Worm (Caenorhabditis elegans) whole organism, L1 larva: ENCODE data around the gene srx-54.

Experiments used
- C04F5.9 ChIP-seq: sonication (generic microtip); optimal IDR thresholded peaks from 2 replicates; lab custom pipeline; 2016; ENCODE audit warnings: missing genetic modification characterization, missing compliant biosample characterization
- F16B12.6 ChIP-seq: fragments of 150-350 bp; optimal IDR thresholded peaks from 2 replicates; lab custom pipeline; 2014; ENCODE audit warnings: missing biosample characterization, missing genetic modification characterization
- aha-1 ChIP-seq: fragments of 150-350 bp; optimal IDR thresholded peaks from 2 replicates; lab custom pipeline; 2014; ENCODE audit warnings: missing biosample characterization, missing genetic modification characterization
- alr-1 ChIP-seq: fragments of 200-800 bp; sonication (Bioruptor generic); optimal IDR thresholded peaks from 2 replicates; lab custom pipeline; 2018; ENCODE audit warnings: borderline replicate concordance, mild to moderate bottlenecking, missing genetic modification characterization, missing compliant biosample characterization
- aly-2 ChIP-seq: fragments of 150-350 bp; optimal IDR thresholded peaks from 2 replicates; lab custom pipeline; 2014; ENCODE audit warnings: missing biosample characterization, missing genetic modification characterization
- blmp-1 ChIP-seq: fragments of 150-350 bp; optimal IDR thresholded peaks from 2 replicates; lab custom pipeline; 2014; ENCODE audit warnings: missing biosample characterization, missing genetic modification characterization
- ceh-8 ChIP-seq: fragments of 200-800 bp; sonication (Bioruptor generic); optimal IDR thresholded peaks from 2 replicates; lab custom pipeline; 2018; ENCODE audit warnings: mild to moderate bottlenecking, missing genetic modification characterization, moderate library complexity, missing compliant biosample characterization
- ceh-82 ChIP-seq, 3 experiments: fragments of 150-350 bp in 1 of 3; sonication (generic microtip) in 2 of 3; optimal IDR thresholded peaks; 2 replicates each; lab custom pipeline; 2014 to 2017; ENCODE audit warnings: missing biosample characterization in 3 of 3, missing genetic modification characterization in 3 of 3
- ceh-88 ChIP-seq: fragments of 200-800 bp; sonication (Bioruptor generic); IDR thresholded peaks from 2 replicates; pipeline ENCODE4 v1.3.6; 2022; ENCODE audit warnings: missing genetic modification characterization, missing compliant biosample characterization
- ceh-90 ChIP-seq: sonication (generic microtip); optimal IDR thresholded peaks from 2 replicates; lab custom pipeline; 2016; ENCODE audit warnings: missing genetic modification characterization, missing compliant biosample characterization
- dpl-1 ChIP-seq, 3 experiments: fragments of 150-350 bp in 2 of 3; sonication (generic microtip) in 1 of 3; optimal IDR thresholded peaks; 2 replicates each; lab custom pipeline; 2014 to 2017; ENCODE audit warnings: missing biosample characterization in 3 of 3, missing genetic modification characterization in 3 of 3, missing genetic modification reagents in 3 of 3
- efl-3 ChIP-seq: fragments of 200-800 bp; sonication (Bioruptor generic); optimal IDR thresholded peaks from 2 replicates; lab custom pipeline; 2018; ENCODE audit warnings: mild to moderate bottlenecking, missing genetic modification characterization, missing compliant biosample characterization
- egl-13 ChIP-seq: sonication (generic microtip); optimal IDR thresholded peaks from 2 replicates; lab custom pipeline; 2016; ENCODE audit warnings: missing genotype, missing genetic modification reagents, missing genetic modification characterization, missing compliant biosample characterization
- egl-27 ChIP-seq, 2 experiments: fragments of 150-350 bp in 1 of 2; sonication (generic microtip); optimal IDR thresholded peaks; 3 replicates each; lab custom pipeline; 2017 to 2018; ENCODE audit warnings: missing biosample characterization in 2 of 2, missing genetic modification characterization in 2 of 2, missing genetic modification reagents in 2 of 2
- elt-2 ChIP-seq: sonication (generic microtip); optimal IDR thresholded peaks from 2 replicates; lab custom pipeline; 2016; ENCODE audit warnings: missing genetic modification characterization, mild to moderate bottlenecking, inconsistent platforms, missing compliant biosample characterization, missing genetic modification reagents
- fkh-10 ChIP-seq: sonication (generic microtip); optimal IDR thresholded peaks from 2 replicates; lab custom pipeline; 2017; ENCODE audit warnings: missing biosample characterization, missing genetic modification reagents, missing genetic modification characterization
- fkh-4 ChIP-seq: sonication (generic microtip); optimal IDR thresholded peaks from 2 replicates; lab custom pipeline; 2016; ENCODE audit warnings: missing compliant biosample characterization, missing genetic modification characterization, borderline replicate concordance
- grh-1 ChIP-seq: fragments of 200-800 bp; sonication (Bioruptor generic); IDR thresholded peaks from 2 replicates; pipeline ENCODE4 v1.3.6; 2022; ENCODE audit warnings: missing genetic modification reagents, missing genetic modification characterization, missing compliant biosample characterization
- lin-14 ChIP-seq: fragments of 200-800 bp; sonication (Bioruptor generic); optimal IDR thresholded peaks from 2 replicates; lab custom pipeline; 2018; ENCODE audit warnings: mild to moderate bottlenecking, missing genetic modification characterization, moderate library complexity, missing compliant biosample characterization
- lin-35 ChIP-seq, 2 experiments: fragments of 150-350 bp; optimal IDR thresholded peaks; 2 replicates each; lab custom pipeline; 2014; ENCODE audit warnings: missing biosample characterization in 2 of 2, missing genetic modification characterization in 2 of 2, missing genetic modification reagents in 2 of 2
- mab-9 ChIP-seq: fragments of 200-800 bp; sonication (Bioruptor generic); IDR thresholded peaks from 2 replicates; pipeline ENCODE4 v1.3.6; 2022; ENCODE audit warnings: missing genetic modification reagents, missing genetic modification characterization, missing compliant biosample characterization
- mdl-1 ChIP-seq, 2 experiments: fragments of 150-350 bp; optimal IDR thresholded peaks; 2 replicates each; lab custom pipeline; 2014 to 2017; ENCODE audit warnings: missing biosample characterization in 2 of 2, missing genetic modification characterization in 2 of 2, inconsistent platforms in 1 of 2
- mef-2 ChIP-seq: fragments of 150-350 bp; optimal IDR thresholded peaks from 2 replicates; lab custom pipeline; 2014; ENCODE audit warnings: missing biosample characterization, missing genetic modification characterization
- mep-1 ChIP-seq: fragments of 150-350 bp; optimal IDR thresholded peaks from 2 replicates; lab custom pipeline; 2014; ENCODE audit warnings: missing biosample characterization, missing genetic modification characterization
- nhr-11 ChIP-seq: fragments of 150-350 bp; optimal IDR thresholded peaks from 2 replicates; lab custom pipeline; 2014; ENCODE audit warnings: missing biosample characterization, missing genetic modification characterization
- nhr-19 ChIP-seq: fragments of 200-800 bp; sonication (Bioruptor generic); conservative IDR thresholded peaks from 2 replicates; pipeline ENCODE4 v1.3.6; 2022; ENCODE audit warnings: missing genetic modification characterization, missing compliant biosample characterization
- nhr-71 ChIP-seq: sonication (generic microtip); optimal IDR thresholded peaks from 2 replicates; lab custom pipeline; 2016; ENCODE audit warnings: mild to moderate bottlenecking, missing genetic modification characterization, moderate library complexity, missing compliant biosample characterization
- nhr-76 ChIP-seq: sonication (generic microtip); optimal IDR thresholded peaks from 2 replicates; lab custom pipeline; 2017; ENCODE audit warnings: missing biosample characterization, missing genetic modification characterization
- nhr-77 ChIP-seq: fragments of 150-350 bp; optimal IDR thresholded peaks from 2 replicates; lab custom pipeline; 2014; ENCODE audit warnings: missing biosample characterization, missing genetic modification characterization
- nhr-84 ChIP-seq: sonication (generic microtip); optimal IDR thresholded peaks from 2 replicates; lab custom pipeline; 2017; ENCODE audit warnings: missing biosample characterization, missing genetic modification characterization
- nhr-85 ChIP-seq: sonication (generic microtip); peaks from one replicate; lab custom pipeline; 2016; ENCODE audit warnings: missing genetic modification characterization, inconsistent platforms, missing compliant biosample characterization
- skn-1 ChIP-seq: fragments of 150-350 bp; optimal IDR thresholded peaks from 2 replicates; lab custom pipeline; 2014; ENCODE audit warnings: missing biosample characterization, missing genetic modification characterization
- swsn-7 ChIP-seq: sonication (generic microtip); optimal IDR thresholded peaks from 2 replicates; lab custom pipeline; 2016; ENCODE audit warnings: missing genetic modification characterization, missing compliant biosample characterization
- tbx-2 ChIP-seq: sonication (generic microtip); optimal IDR thresholded peaks from 2 replicates; lab custom pipeline; 2016; ENCODE audit warnings: missing genetic modification characterization, missing compliant biosample characterization
- tlp-1 ChIP-seq: fragments of 150-350 bp; optimal IDR thresholded peaks from 2 replicates; lab custom pipeline; 2014; ENCODE audit warnings: missing biosample characterization, missing genetic modification characterization
- unc-130 ChIP-seq: fragments of 150-350 bp; optimal IDR thresholded peaks from 2 replicates; lab custom pipeline; 2017; ENCODE audit warnings: missing biosample characterization, missing genetic modification characterization, inconsistent platforms
- unc-98 ChIP-seq: fragments of 200-800 bp; sonication (Bioruptor generic); IDR thresholded peaks from 2 replicates; pipeline ENCODE4 v1.3.6; 2022; ENCODE audit warnings: missing genetic modification characterization, missing compliant biosample characterization
- zag-1 ChIP-seq: fragments of 150-350 bp; optimal IDR thresholded peaks from 2 replicates; lab custom pipeline; 2014; ENCODE audit warnings: missing biosample characterization, missing genetic modification characterization
- zip-4 ChIP-seq: fragments of 200-800 bp; sonication (Bioruptor generic); optimal IDR thresholded peaks from 2 replicates; lab custom pipeline; 2018; ENCODE audit warnings: mild to moderate bottlenecking, missing genetic modification characterization, moderate library complexity, missing compliant biosample characterization
- ztf-4 ChIP-seq: fragments of 150-350 bp; optimal IDR thresholded peaks from 2 replicates; lab custom pipeline; 2014; ENCODE audit warnings: missing biosample characterization, missing genetic modification characterization

The srx-54 gene

ce11 chrV:17019690-17020089 lies 44.7 kb downstream of the srx-54 start, which contains the start of gene F49H6.17:
Gene F49H6.17, plus strand, starts transcription at chrV:17019990.
- TF ChIP-seq efl-3 (GFP tag; lab: Kevin White, UChicago) (no peak), unc-98 (GFP tag; lab: Robert Waterston, UW) (no peak), alr-1 (no peak), nhr-77 (no peak), dpl-1 (GFP tag; optimal IDR thresholded peaks at IDR 0.05; lab: Kevin White, UChicago) (no peak), fkh-10 (GFP tag; lab: Kevin White, UChicago) (no peak), aha-1 (no peak), mab-9 (GFP tag; lab: Robert Waterston, UW) (no peak), nhr-11 (tag; lab: Kevin White, UChicago) (no peak), fkh-4 (tag; lab: Kevin White, UChicago) (no peak), mdl-1 (tag; optimal IDR thresholded peaks at IDR 0.05; lab: Kevin White, UChicago) (no peak), mep-1 (tag; lab: Kevin White, UChicago) (no peak), skn-1 (tag; lab: Kevin White, UChicago) (no peak), mef-2 (no peak)

DNA sequence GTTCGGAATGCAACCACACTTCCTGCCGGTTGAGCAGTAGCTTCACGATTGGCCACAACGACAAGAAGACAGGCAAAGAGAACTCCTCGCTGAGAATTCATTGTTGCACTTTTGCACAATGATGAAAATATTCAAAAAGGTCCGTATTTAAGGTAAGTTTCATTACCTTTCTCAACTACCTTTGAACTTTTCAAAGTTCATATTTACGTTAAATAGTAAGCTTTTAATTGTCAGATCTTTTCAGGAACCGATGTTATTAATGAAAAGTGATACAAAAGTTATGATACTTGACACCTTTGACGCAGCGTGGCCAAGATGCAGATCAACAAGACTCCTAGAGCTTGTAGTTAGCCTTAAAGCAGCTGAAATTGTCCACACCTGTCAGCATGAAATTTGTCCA lies 46.3 kb downstream of the srx-54 start, which contains the start of gene F49H6.12:
F49H6.12 (minus strand) TSS at position 101 of the 400 bp plus-strand sequence.
- TF ChIP-seq ceh-88 (GFP tag; lab: Robert Waterston, UW) = no peak
- no peak for TF ChIP-seq swsn-7 (tag; lab: Kevin White, UChicago)
- TF ChIP-seq tbx-2 (tag; lab: Kevin White, UChicago) = no peak
- TF ChIP-seq F16B12.6 (tag; lab: Kevin White, UChicago) = no peak
- no peak for TF ChIP-seq aly-2
- no peak for TF ChIP-seq grh-1 (GFP tag; lab: Robert Waterston, UW)
- no peak for TF ChIP-seq unc-130 (tag; lab: Kevin White, UChicago)
- TF ChIP-seq egl-13 (tag; lab: Kevin White, UChicago) = no peak
- no peak for TF ChIP-seq lin-14 (GFP tag; lab: Kevin White, UChicago)
- TF ChIP-seq ztf-4 (tag; lab: Kevin White, UChicago) = no peak
- TF ChIP-seq ceh-82 (tag; optimal IDR thresholded peaks at IDR 0.05; lab: Kevin White, UChicago) = no peak
- no peak for TF ChIP-seq C04F5.9
- TF ChIP-seq ceh-8 = no peak

DNA sequence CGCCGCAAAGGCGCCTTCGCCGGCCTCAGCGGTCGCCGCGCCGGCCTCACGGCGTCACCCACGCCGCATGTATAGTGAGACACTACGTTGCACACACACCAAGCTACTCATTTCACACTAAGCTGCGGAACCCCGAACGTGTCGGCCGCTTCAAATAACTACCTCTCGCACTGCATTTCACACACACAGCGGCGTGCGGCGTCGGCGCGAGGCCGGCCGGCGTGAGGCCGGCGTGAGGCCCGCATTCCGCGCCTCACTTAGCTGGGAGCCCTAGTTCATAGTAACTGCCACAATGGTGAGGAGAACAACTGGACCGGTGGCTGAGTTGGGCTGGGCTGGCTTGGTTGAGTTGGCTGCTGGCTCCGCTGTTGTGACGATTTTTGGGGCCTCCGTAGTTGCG lies 47.1 kb downstream of the srx-54 start:
- peak; percentile 24 for TF ChIP-seq nhr-85 (tag; lab: Kevin White, UChicago)

- no peak for TF ChIP-seq egl-27 (tag; optimal IDR thresholded peaks at IDR 0.05; lab: Kevin White, UChicago)
- no peak for TF ChIP-seq nhr-19 (GFP tag; lab: Robert Waterston, UW)
- no peak for TF ChIP-seq zag-1
- TF ChIP-seq aly-2 = no peak
- TF ChIP-seq blmp-1 (tag; lab: Kevin White, UChicago) = no peak
- peak; percentile 51 for TF ChIP-seq elt-2
- TF ChIP-seq ceh-90 = no peak
- TF ChIP-seq lin-35 (GFP tag; optimal IDR thresholded peaks at IDR 0.05; lab: Kevin White, UChicago) = peak in 1 of 2 experiments; percentile 20
- TF ChIP-seq skn-1 (tag; lab: Kevin White, UChicago) = no peak
- no peak for TF ChIP-seq nhr-85 (tag; lab: Kevin White, UChicago)
- TF ChIP-seq nhr-84 (tag; lab: Kevin White, UChicago) = no peak
- TF ChIP-seq nhr-71 = no peak
- TF ChIP-seq tlp-1 = peak; percentile 42
- no peak for TF ChIP-seq lin-14 (GFP tag; lab: Kevin White, UChicago)
- no peak for TF ChIP-seq zip-4
- TF ChIP-seq nhr-76 (tag; lab: Kevin White, UChicago) = no peak
Observed at ce11 chrV:17022613-17023322, 47.7 kb downstream of the srx-54 start, which contains the start of the genes F49H6.8 and F49H6.5. Gene F49H6.8, minus strand, starts transcription at chrV:17022663. Gene F49H6.5, plus strand, starts transcription at chrV:17023241.
